Worm (Caenorhabditis elegans) whole organism, midembryonic: ENCODE data around the gene clec-34.

ENCODE experiments used
- T22C8.4 ChIP-seq: fragments of 200-800 bp; sonication (Bioruptor generic); IDR thresholded peaks from 2 replicates; pipeline ENCODE4 v1.3.6; 2022; ENCODE audit warnings: missing genetic modification characterization, missing compliant biosample characterization
- flt-1 ChIP-seq: fragments of 200-800 bp; sonication (Bioruptor generic); IDR thresholded peaks from 2 replicates; pipeline ENCODE4 v1.3.6; 2022; ENCODE audit warnings: missing genetic modification characterization, missing compliant biosample characterization
- klf-2 ChIP-seq: fragments of 200-800 bp; sonication (Bioruptor generic); conservative IDR thresholded peaks from 2 replicates; pipeline ENCODE4 v1.3.6; 2022; ENCODE audit warnings: missing genetic modification reagents, missing genetic modification characterization, missing compliant biosample characterization
- ref-1 ChIP-seq: fragments of 200-800 bp; sonication (Bioruptor generic); conservative IDR thresholded peaks from 2 replicates; pipeline ENCODE4 v1.3.6; 2022; ENCODE audit warnings: missing genetic modification reagents, missing genetic modification characterization, missing compliant biosample characterization
- tab-1 ChIP-seq: fragments of 200-800 bp; sonication (Bioruptor generic); IDR thresholded peaks from 2 replicates; pipeline ENCODE4 v1.3.6; 2022; ENCODE audit warnings: missing genetic modification characterization, missing compliant biosample characterization
- ztf-23 ChIP-seq: fragments of 200-800 bp; sonication (Bioruptor generic); IDR thresholded peaks from 2 replicates; pipeline ENCODE4 v1.3.6; 2022; ENCODE audit warnings: missing genetic modification reagents, missing genetic modification characterization, missing compliant biosample characterization
- ztf-29 ChIP-seq: fragments of 200-800 bp; sonication (Bioruptor generic); IDR thresholded peaks from 2 replicates; pipeline ENCODE4 v1.3.6; 2022; ENCODE audit warnings: missing genetic modification reagents, missing genetic modification characterization, missing compliant biosample characterization

DNA sequence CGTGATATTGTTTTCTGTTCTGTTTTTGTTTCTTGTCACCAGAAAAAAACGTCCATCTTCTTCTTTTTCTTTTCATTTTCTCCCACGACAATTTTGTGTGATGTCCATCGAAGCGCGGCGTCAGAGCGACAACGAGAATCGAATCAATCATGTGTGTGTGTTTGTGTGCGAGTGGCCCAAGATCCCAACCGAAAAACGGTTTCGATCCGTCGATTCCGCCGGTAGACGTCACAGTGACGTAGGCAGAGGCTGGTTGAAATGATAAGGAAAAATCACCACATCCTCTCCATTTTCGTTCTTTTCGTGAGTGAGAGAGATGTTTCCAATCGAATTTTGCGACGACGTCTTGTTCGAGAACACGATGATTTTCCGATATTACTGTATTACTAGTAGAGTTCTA lies 45.0 kb downstream of the clec-34 start:
- TF ChIP-seq tab-1 (GFP tag; lab: Robert Waterston, UW) (no peak), klf-2 (GFP tag; lab: Robert Waterston, UW) (no peak), flt-1 (GFP tag; lab: Robert Waterston, UW) (no peak), ref-1 (GFP tag; lab: Robert Waterston, UW) (no peak), T22C8.4 (no peak), ztf-29 (GFP tag; lab: Robert Waterston, UW) (no peak), ztf-23 (no peak)
